6 worm cellular contexts compared by ENCODE assay signal in the genomic region with DNA sequence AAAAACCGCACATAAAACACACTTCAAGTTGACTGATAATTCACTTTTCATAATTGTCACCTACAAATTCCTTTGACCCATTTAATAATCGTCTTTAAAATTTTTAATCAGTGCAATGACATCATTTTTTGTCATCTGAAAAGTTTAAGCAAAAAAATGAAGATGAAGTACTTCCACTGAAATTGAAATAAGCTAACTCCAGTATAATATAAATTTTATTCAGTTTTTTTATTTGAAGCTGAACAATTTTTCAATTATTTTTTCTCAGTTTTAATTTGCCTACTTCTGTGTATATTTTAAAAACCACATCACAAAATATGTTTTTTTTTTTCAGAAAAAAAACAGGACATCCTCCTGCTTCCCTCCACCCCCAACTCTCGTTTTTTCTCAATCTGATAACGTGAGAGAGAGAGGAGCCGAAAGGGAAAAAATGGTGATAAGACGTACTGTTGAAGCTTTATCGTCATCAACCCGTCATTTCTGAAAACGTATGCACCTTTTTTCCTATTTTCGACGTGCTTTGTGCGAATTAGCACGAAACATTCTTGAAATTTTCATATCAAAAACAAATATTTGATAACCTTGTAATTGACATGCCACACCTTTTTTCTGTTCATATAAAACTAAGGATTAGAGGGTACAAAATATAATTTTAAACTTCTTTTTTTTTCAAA.
TF ChIP-seq lines count a peak whose summit lies in the region.

A gene (minus strand): TSS at position 51 of the 674 bp plus-strand sequence.
A gene (plus strand): TSS at position 335 of the 674 bp plus-strand sequence.

TF ChIP-seq in whole organism, L1 larva, 84 proteins besides CTCF, POLR2A, EP300 and RAD21:
- TF ChIP-seq blmp-1 (tag; optimal IDR thresholded peaks at IDR 0.05; lab: Kevin White, UChicago), result peak; percentile 12
- peak; percentile 95 for TF ChIP-seq elt-2 (tag; optimal IDR thresholded peaks at IDR 0.05; lab: Kevin White, UChicago)
- no peak for TF ChIP-seq efl-3 (GFP tag; optimal IDR thresholded peaks at IDR 0.05; lab: Kevin White, UChicago)
- TF ChIP-seq sox-4 (tag; optimal IDR thresholded peaks at IDR 0.05; lab: Kevin White, UChicago), result no peak
- peak in 1 of 2 experiments; percentile 9 for TF ChIP-seq lin-35 (GFP tag; optimal IDR thresholded peaks at IDR 0.05; lab: Kevin White, UChicago)

TF ChIP-seq in whole organism, L2 larva, 48 proteins besides CTCF, POLR2A, EP300 and RAD21:
- peak; percentile 25 for TF ChIP-seq gmeb-1 (tag; optimal IDR thresholded peaks at IDR 0.05; lab: Kevin White, UChicago)
- peak; percentile 24 for TF ChIP-seq crh-2 (tag; optimal IDR thresholded peaks at IDR 0.05; lab: Kevin White, UChicago)
- TF ChIP-seq dmd-4 (tag; optimal IDR thresholded peaks at IDR 0.05; lab: Kevin White, UChicago), result no peak
- no peak for TF ChIP-seq nhr-12 (tag; optimal IDR thresholded peaks at IDR 0.05; lab: Kevin White, UChicago)
- no peak for TF ChIP-seq ama-1 (optimal IDR thresholded peaks at IDR 0.05; lab: Kevin White, UChicago)
- peak; percentile 59 for TF ChIP-seq sma-9 (GFP tag; optimal IDR thresholded peaks at IDR 0.05; lab: Kevin White, UChicago)
- TF ChIP-seq sma-9 (tag; optimal IDR thresholded peaks at IDR 0.05; lab: Kevin White, UChicago), result no peak
- no peak for TF ChIP-seq elt-1 (tag; optimal IDR thresholded peaks at IDR 0.05; lab: Kevin White, UChicago)
- TF ChIP-seq unc-39 (tag; optimal IDR thresholded peaks at IDR 0.05; lab: Kevin White, UChicago), result no peak
- peak; percentile 73 for TF ChIP-seq fos-1 (tag; optimal IDR thresholded peaks at IDR 0.05; lab: Kevin White, UChicago)
- TF ChIP-seq F13H6.1 (tag; optimal IDR thresholded peaks at IDR 0.05; lab: Kevin White, UChicago), result peak; percentile 33

TF ChIP-seq in whole organism, L3 larva, 47 proteins besides CTCF, POLR2A, EP300 and RAD21:
- no peak for TF ChIP-seq elt-1 (tag; optimal IDR thresholded peaks at IDR 0.05; lab: Kevin White, UChicago)
- TF ChIP-seq nhr-43 (tag; optimal IDR thresholded peaks at IDR 0.05; lab: Kevin White, UChicago; ENCODE audit: poor library complexity, severe bottlenecking), result no peak
- TF ChIP-seq ztf-11 (tag; optimal IDR thresholded peaks at IDR 0.05; lab: Kevin White, UChicago), result no peak
- no peak for TF ChIP-seq nhr-67 (tag; optimal IDR thresholded peaks at IDR 0.05; lab: Kevin White, UChicago)
- TF ChIP-seq nhr-25 (tag; optimal IDR thresholded peaks at IDR 0.05; lab: Kevin White, UChicago), result no peak
- peak; percentile 33 for TF ChIP-seq jun-1 (tag; optimal IDR thresholded peaks at IDR 0.05; lab: Kevin White, UChicago)
- peak; percentile 27 for TF ChIP-seq pha-4 (tag; optimal IDR thresholded peaks at IDR 0.05; lab: Kevin White, UChicago)
- TF ChIP-seq pqm-1 (tag; optimal IDR thresholded peaks at IDR 0.05; lab: Kevin White, UChicago), result peak; percentile 42
- TF ChIP-seq elt-2 (tag; optimal IDR thresholded peaks at IDR 0.05; lab: Kevin White, UChicago), result peak; percentile 99

TF ChIP-seq in whole organism, L4 larva, 104 proteins besides CTCF, POLR2A, EP300 and RAD21 (continues in another document):
- TF ChIP-seq php-3 (GFP tag; IDR thresholded peaks at IDR 0.05; lab: Robert Waterston, UW) (no peak), nhr-42 (GFP tag; IDR thresholded peaks at IDR 0.05; lab: Robert Waterston, UW) (no peak), rbr-2 (tag; optimal IDR thresholded peaks at IDR 0.05; lab: Kevin White, UChicago) (no peak), nhr-48 (tag; optimal IDR thresholded peaks at IDR 0.05; lab: Kevin White, UChicago) (peak; percentile 85), F10B5.3 (tag; optimal IDR thresholded peaks at IDR 0.05; lab: Kevin White, UChicago) (no peak), tra-1 (GFP tag; IDR thresholded peaks at IDR 0.05; lab: Robert Waterston, UW) (no peak; the same call in 1 of the 2 replicates), dpl-1 (GFP tag; optimal IDR thresholded peaks at IDR 0.05; lab: Kevin White, UChicago) (no peak), ces-1 (GFP tag; optimal IDR thresholded peaks at IDR 0.05; lab: Kevin White, UChicago) (no peak), ctbp-1 (GFP tag; IDR thresholded peaks at IDR 0.05; lab: Robert Waterston, UW) (no peak), daf-19 (GFP tag; conservative IDR thresholded peaks at IDR 0.05; lab: Robert Waterston, UW) (no peak), madf-9 (GFP tag; conservative IDR thresholded peaks at IDR 0.05; lab: Robert Waterston, UW) (no peak), zfp-2 (tag; optimal IDR thresholded peaks at IDR 0.05; lab: Kevin White, UChicago) (no peak), aha-1 (tag; lab: Kevin White, UChicago) (no peak), tag-97 (GFP tag; IDR thresholded peaks at IDR 0.05; lab: Robert Waterston, UW) (no peak), mxl-3 (GFP tag; optimal IDR thresholded peaks at IDR 0.05; lab: Kevin White, UChicago) (no peak), zip-2 (tag; optimal IDR thresholded peaks at IDR 0.05; lab: Kevin White, UChicago) (no peak), set-16 (GFP tag; IDR thresholded peaks at IDR 0.05; lab: Robert Waterston, UW) (no peak), daf-16 (GFP tag; optimal IDR thresholded peaks at IDR 0.05; lab: Kevin White, UChicago) (peak in 1 of 2 experiments; percentile 69), daf-16 (tag; optimal IDR thresholded peaks at IDR 0.05; lab: Kevin White, UChicago) (peak; percentile 66), Y75B8A.6 (GFP tag; IDR thresholded peaks at IDR 0.05; lab: Robert Waterston, UW) (no peak), ZK546.5 (tag; optimal IDR thresholded peaks at IDR 0.05; lab: Kevin White, UChicago) (no peak)

TF ChIP-seq in whole organism, late embryonic, 69 proteins besides CTCF, POLR2A, EP300 and RAD21:
- TF ChIP-seq elt-2 (tag; optimal IDR thresholded peaks at IDR 0.05; lab: Kevin White, UChicago), result peak; percentile 70
- TF ChIP-seq F13H6.1 (tag; optimal IDR thresholded peaks at IDR 0.05; lab: Kevin White, UChicago), result no peak

TF ChIP-seq in whole organism, young adult, 124 proteins besides CTCF, POLR2A, EP300 and RAD21:
- TF ChIP-seq pbrm-1 (GFP tag; IDR thresholded peaks at IDR 0.05; lab: Robert Waterston, UW), result no peak
- TF ChIP-seq nhr-80 (tag; optimal IDR thresholded peaks at IDR 0.05; lab: Kevin White, UChicago), result peak; percentile 93
- TF ChIP-seq atf-7 (tag; optimal IDR thresholded peaks at IDR 0.05; lab: Kevin White, UChicago), result peak; percentile 75
- TF ChIP-seq dpff-1 (tag; optimal IDR thresholded peaks at IDR 0.05; lab: Kevin White, UChicago), result no peak
- no peak for TF ChIP-seq sptf-2 (GFP tag; optimal IDR thresholded peaks at IDR 0.05; lab: Kevin White, UChicago)
- TF ChIP-seq rec-8 (tag; optimal IDR thresholded peaks at IDR 0.05; lab: Kevin White, UChicago), result no peak
- no peak for TF ChIP-seq snpc-1.3 (tag; optimal IDR thresholded peaks at IDR 0.05; lab: Kevin White, UChicago; ENCODE audit: insufficient read depth)
- TF ChIP-seq unc-62 (GFP tag; optimal IDR thresholded peaks at IDR 0.05; lab: Kevin White, UChicago), result peak; percentile 44
- TF ChIP-seq F55B11.4 (tag; optimal IDR thresholded peaks at IDR 0.05; lab: Kevin White, UChicago; ENCODE audit: borderline replicate concordance, insufficient read depth), result no peak
- no peak for TF ChIP-seq madf-3 (GFP tag; IDR thresholded peaks at IDR 0.05; lab: Robert Waterston, UW)
- TF ChIP-seq madf-10 (tag; optimal IDR thresholded peaks at IDR 0.05; lab: Kevin White, UChicago), result peak; percentile 22
- TF ChIP-seq dox-1 (GFP tag; IDR thresholded peaks at IDR 0.05; lab: Robert Waterston, UW), result no peak
- TF ChIP-seq somi-1 (GFP tag; optimal IDR thresholded peaks at IDR 0.05; lab: Kevin White, UChicago), result no peak
- TF ChIP-seq rcor-1 (GFP tag; IDR thresholded peaks at IDR 0.05; lab: Robert Waterston, UW), result no peak
- TF ChIP-seq hsf-1 (GFP tag; IDR thresholded peaks at IDR 0.05; lab: Robert Waterston, UW), result no peak
- TF ChIP-seq let-607 (tag; optimal IDR thresholded peaks at IDR 0.05; lab: Kevin White, UChicago), result peak; percentile 21 to 40
- TF ChIP-seq mel-28 (tag; optimal IDR thresholded peaks at IDR 0.05; lab: Kevin White, UChicago; ENCODE audit: borderline replicate concordance), result no peak
- peak; percentile 58 for TF ChIP-seq ztf-22 (GFP tag; optimal IDR thresholded peaks at IDR 0.05; lab: Kevin White, UChicago)
